Worm (Caenorhabditis elegans): ENCODE measurements around the gene Y46H3D.1.

DNA sequence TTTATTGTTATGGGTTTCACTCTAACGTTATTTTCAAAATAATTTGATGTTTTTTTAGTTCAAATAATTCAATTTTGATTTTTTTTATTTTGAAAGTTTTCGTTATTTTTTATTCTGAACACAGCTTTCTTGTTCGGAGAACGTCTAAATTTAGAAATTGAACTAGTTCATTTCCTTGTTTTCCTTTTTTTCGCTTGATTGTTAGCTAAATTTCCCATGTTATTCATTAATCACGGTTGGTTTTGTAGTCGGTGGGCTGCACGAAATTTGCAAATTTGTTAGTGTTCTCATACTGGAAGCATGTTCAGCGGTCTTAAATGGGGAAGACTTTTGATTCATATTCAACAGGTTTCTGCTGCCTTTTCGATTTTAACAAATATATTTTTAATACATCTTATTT is 6.4 kb upstream of the Y46H3D.1 start, which contains the start of gene str-222:
- TF ChIP-seq nhr-28 (tag; optimal IDR thresholded peaks at IDR 0.05): no peak
- TF ChIP-seq mls-2 (tag; optimal IDR thresholded peaks at IDR 0.05): no peak
- TF ChIP-seq elt-3 (tag; optimal IDR thresholded peaks at IDR 0.05): no peak
- no peak for TF ChIP-seq pha-4 (tag; optimal IDR thresholded peaks at IDR 0.05)
- TF ChIP-seq elt-1 (tag; optimal IDR thresholded peaks at IDR 0.05; ENCODE audit: borderline replicate concordance, insufficient read depth): no peak
- TF ChIP-seq nhr-12 (tag; optimal IDR thresholded peaks at IDR 0.05): no peak
- no peak for TF ChIP-seq ztf-11 (tag; optimal IDR thresholded peaks at IDR 0.05)
- TF ChIP-seq mep-1 (tag; optimal IDR thresholded peaks at IDR 0.05): no peak
- no peak for TF ChIP-seq M03D4.4 (tag; optimal IDR thresholded peaks at IDR 0.05)
